Worm (Caenorhabditis elegans): Measurements from ENCODE around the gene T05A12.4.

Gene T05A12.4

DNA sequence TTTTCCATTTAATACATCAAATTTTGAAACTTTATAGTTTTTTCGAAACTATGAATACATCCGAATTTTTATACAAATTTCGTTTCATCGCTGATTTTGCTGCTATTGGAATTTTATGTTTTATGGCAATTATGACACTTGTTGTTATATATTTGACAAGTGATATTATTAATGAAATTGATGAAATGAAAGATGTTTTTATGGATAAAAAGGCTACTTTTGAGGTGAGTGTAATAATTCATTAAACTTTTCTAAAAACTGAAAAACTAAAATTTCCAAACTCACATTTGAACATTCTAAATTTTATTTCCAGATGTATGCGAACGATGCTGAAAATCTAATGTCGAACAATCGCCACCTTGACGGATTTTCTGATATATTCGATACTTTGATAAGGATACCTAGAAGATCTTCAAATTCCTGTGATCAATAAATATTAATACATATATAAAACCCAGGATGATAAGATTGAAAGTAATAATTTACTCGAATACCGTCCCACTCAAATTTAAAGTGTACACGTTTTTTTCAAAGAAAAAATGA, 18.3 kb downstream of the T05A12.4 start, which contains the start of the genes T22D1.17 and T22D1.8:
Gene T22D1.17 (plus strand): TSS at position 51 of the 543 bp plus-strand sequence.
Gene T22D1.8 (minus strand): TSS at position 402 of the 543 bp plus-strand sequence.
- no peak for TF ChIP-seq unc-62 (GFP tag; optimal IDR thresholded peaks at IDR 0.05)

DNA sequence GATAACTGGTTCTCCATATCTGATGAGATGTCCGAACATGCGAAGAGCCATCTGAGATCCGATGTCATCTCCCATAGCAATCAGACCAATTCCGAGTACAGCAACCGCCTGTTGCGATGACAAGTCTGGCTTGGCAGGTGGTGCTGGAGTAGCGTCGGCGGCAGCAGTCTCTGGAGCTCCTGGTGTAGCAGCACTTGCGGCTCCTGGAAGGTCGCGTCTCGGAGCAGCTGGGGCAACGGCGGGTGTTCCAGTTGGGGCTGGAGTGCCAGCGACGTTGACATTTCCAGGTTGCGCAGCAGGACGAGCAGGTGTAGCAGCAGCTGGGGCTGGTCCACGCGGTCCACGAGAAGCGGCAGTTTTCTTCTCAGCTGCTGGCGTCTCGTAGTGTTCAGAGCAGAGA, 19.7 kb downstream of the T05A12.4 start:
- no peak for TF ChIP-seq unc-62 (GFP tag; optimal IDR thresholded peaks at IDR 0.05)

DNA sequence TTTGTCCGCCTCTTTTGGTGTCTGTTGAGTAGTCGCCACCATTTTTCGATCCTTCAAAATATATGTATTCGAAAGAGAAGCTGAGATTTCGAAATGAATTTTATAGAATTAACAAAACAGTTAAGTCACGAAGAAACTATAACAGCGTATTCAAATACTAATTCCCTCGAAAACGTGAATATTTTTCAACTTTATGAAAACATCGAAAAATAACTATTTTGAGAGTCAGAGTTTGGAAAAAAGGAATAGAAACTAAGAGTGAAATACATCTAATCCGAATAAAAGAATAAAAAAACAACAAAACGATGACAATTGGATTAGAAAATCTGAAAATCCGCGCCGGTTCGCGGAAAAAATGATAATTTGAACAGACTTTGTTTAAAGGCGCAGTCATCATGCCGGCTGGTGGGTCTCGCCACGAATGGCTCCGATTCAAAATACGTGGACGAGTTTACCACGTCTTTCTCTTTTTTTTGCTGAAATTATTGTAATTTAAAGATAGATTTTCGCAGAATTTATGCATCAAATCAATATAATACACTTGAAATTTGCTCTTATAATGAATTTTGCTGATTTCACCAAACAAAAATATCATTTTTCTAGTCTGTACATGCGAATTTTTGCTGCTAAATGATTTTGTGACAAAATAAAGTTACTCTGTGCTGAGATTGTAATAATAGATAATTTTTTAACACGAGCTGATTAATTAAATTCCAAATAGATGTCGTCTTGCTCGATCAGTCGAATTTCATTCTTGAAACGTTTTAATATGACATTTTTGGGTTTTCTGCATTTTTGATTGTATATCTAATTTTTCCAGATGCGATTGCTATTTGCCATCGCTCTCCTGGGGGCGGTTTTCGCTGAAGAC, 22.4 kb downstream of the T05A12.4 start, which contains the start of the genes rpn-1 and ribo-1:
Gene rpn-1 (minus strand): TSS at position 51 of the 871 bp plus-strand sequence.
Gene ribo-1 (plus strand): TSS at position 821 of the 871 bp plus-strand sequence.
- TF ChIP-seq unc-62 (GFP tag; optimal IDR thresholded peaks at IDR 0.05) = no peak

DNA sequence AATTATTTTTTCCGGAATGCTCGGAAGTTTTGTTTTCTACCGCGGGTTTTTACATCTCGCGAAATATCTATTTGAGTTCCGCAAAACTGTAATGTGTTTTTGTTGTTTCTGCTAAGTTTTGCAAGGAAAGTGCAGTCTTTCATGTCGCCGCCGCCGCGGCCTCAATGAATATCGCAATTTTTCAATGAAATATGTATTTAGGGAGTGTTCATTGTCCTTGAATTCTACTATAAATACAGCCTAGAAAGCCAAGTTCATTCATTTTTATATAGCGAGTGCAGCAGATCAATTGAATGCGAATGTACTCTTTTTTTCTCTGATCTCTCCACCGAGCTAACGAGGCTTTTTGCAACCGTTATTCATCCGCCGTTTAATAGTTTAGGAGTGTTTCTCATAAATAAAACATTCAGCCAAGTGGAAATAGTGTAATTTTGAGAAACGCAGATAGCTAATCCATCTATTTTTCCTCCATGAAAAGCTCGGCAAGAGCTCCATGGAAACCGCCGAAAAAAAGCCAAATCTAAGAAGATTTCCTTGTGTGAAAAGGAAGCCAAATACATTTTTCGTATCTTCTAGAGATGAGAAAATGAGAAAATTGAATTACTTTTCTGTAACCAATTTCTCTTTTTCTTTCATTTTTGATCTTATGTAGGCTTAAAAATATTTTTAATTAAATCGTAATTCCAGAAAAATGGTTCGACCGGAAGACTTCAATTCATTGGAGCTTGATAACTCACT, 25.3 kb downstream of the T05A12.4 start, which contains the start of gene T22D1.3:
Gene T22D1.3 (plus strand): TSS at position 688 of the 738 bp plus-strand sequence.
- no peak for TF ChIP-seq unc-62 (GFP tag; optimal IDR thresholded peaks at IDR 0.05)

DNA sequence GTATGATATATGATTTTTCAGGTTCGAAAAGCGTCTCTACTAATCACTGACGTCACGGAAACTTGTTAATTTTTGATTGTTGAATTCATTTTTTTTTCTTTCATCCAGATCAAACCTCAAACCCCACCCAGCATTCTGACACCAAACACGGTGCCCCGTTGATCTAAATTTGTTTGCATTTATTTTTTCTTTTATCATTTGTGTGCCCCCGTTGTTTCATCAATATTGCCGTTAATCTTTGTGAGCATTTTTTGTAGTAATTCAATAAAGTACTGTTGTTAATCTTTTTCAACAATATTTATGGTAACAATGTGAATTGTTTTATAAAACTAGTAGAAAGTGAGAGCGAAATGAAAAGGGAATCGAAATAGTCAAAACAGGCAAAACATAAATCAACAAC, 29.1 kb downstream of the T05A12.4 start:
- TF ChIP-seq unc-62 (GFP tag; optimal IDR thresholded peaks at IDR 0.05) = no peak

DNA sequence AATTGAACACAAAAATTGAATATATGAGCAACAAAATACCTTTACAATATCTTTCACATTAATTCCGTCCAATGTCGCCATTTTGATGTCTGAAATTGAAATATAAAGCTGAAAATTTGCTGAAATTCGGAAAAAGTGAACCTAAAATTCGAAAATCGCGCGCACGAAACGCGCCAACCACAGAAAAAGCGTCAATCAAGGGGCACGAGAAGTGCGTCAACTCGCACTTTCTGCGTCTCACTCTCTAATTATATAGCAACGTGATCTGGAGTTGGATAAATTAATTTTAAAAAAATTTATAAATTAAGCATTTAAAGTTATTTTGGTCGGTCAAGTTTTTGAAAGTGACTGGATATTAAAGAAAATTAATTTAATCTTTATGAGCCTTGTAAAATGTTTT, 31.6 kb downstream of the T05A12.4 start, which contains the start of gene ruvb-2:
Gene ruvb-2 (minus strand): TSS at position 89 of the 400 bp plus-strand sequence.
- no peak for TF ChIP-seq unc-62 (GFP tag; optimal IDR thresholded peaks at IDR 0.05)

DNA sequence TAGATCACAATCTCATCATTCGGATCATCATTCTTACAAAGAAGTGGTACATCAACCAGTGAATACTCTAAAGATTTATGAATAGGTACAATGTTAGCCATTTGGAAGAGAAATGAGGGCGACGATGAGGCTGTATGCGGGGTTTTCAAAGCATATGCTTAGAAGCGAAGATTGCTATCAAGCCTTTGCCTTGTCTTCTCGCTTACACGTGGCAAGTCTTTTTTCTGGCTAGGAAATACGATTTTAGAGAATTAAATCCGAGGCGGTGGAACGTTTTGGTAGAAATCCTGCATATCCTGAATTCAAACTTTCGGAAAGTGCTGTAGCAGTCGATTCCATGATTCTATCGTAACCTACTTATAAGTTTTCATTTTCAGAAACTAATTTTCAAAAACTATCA, 32.3 kb downstream of the T05A12.4 start, which contains the start of gene T22D1.18:
Gene T22D1.18 (minus strand): TSS at position 101 of the 400 bp plus-strand sequence.
- no peak for TF ChIP-seq unc-62 (GFP tag; optimal IDR thresholded peaks at IDR 0.05)

DNA sequence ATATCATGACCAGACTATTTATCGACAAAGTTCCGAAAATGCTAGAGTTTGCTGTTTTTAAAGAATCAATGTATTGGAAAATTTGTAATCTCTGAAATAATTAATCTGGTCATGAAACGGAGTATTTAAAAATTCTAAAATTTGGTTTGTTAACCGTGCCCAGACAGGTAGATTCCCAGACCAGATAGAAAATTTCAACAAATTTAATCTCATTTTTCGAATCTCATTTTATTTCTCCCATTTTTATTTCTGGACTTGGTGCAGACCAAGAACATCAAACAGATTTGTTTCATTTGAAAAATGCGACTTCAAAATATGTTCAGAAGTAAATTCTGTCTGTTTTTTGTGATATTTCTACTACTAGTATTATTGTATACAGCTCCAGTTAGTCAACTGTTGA, 35.3 kb downstream of the T05A12.4 start, which contains the start of gene T22D1.1:
Gene T22D1.1 (plus strand): TSS at position 301 of the 400 bp plus-strand sequence.
- TF ChIP-seq unc-62 (GFP tag; optimal IDR thresholded peaks at IDR 0.05) = no peak

DNA sequence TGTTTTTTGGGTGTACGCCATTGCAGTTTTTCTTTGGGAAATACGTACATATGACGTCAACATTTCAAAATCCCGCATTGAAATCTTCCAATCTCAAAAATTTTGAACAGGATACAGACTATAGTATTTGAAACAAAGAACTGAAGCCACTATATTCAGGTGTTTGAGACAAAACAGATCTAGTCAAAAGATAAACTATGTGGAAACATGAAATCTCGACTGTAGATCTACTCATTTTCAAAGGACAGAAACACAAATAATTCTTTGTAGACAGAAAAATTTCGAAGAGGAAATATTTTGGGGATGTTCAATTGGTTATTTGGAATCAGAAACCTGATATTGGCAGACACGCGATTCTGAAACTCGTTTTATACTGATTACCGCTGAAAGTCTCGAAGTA, 37.8 kb downstream of the T05A12.4 start:
- no peak for TF ChIP-seq unc-62 (GFP tag; optimal IDR thresholded peaks at IDR 0.05)

DNA sequence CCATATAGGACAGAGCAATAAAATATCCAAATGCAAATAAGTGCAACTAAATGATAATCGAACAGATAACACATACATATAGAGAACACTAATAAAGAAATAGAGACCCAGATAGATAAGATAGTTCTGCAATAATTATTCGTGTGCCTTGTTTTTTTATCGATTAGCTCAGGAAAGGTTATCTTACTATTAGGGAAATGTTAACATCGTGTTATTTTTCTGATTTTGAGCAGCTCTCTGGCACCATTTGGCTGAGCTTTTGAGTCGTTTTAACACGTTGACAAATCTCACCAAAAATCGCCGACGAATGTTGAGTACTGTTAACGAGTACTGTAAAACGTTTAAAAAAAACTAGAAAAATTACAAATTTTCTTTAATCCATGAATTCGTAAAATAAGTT, 40.7 kb downstream of the T05A12.4 start, which contains the start of gene cest-6:
Gene cest-6 (minus strand): TSS at position 101 of the 400 bp plus-strand sequence.
- no peak for TF ChIP-seq unc-62 (GFP tag; optimal IDR thresholded peaks at IDR 0.05)

DNA sequence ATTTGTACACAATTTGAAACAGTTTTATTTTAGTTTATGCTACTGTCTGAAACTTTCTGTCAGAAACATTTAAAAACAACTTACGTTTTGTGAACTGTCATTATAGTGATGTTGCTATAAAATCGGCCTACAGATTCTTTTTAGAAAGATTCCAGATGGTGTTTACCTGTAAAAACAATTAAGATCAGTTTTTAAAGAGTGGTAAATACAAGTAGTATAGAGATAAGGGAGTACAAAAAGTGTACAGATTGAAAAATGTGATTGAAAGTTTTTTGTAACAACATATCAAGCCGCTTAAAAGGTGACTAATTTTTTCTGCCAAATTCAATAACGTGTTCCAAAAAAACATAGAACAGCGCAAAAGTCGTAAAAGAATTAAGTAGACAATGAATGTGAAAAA, 49.8 kb downstream of the T05A12.4 start, which contains the start of gene npr-12:
Gene npr-12 (minus strand): TSS at position 101 of the 400 bp plus-strand sequence.
- TF ChIP-seq unc-62 (GFP tag; optimal IDR thresholded peaks at IDR 0.05) = no peak

DNA sequence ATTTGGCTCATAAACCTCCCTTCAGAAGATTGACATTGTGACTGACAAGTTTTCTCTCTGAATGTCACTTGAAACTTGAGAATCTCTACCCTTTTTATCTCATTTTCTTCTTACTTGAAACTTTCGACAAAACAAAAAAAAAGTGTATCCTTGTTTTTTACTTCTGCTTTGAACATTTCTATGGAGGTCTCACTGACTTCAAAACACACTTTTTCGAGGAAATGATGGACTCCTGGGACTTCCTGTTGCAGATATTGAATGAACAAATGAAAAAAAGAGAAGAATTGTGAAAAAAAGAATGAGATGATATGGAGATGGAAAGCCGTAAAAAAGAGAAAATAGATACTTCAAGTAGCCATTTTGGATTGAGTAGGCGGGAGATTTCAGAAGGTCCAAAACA, 53.4 kb downstream of the T05A12.4 start:
- no peak for TF ChIP-seq unc-62 (GFP tag; optimal IDR thresholded peaks at IDR 0.05)

DNA sequence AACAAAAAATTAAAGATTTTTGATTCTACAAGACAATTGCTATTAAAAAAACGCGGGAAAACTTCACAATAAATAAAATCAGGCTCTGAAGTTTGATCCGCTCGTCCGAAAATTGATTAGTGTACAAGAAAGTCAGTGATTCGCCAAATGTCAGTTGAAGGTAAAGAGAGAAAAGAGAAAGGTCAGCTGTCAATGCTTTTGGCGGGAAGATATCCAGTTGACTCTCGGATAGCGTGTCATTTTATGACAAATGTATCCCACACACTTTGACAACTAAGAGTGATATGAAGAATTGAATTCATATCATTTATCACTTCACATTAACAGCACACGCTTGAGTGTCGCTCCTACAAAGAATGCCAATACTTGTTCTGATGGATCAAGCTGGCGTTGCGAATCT, 59.1 kb downstream of the T05A12.4 start:
- TF ChIP-seq unc-62 (GFP tag; optimal IDR thresholded peaks at IDR 0.05) = no peak
